Worm (Caenorhabditis elegans) whole organism, early embryonic: ENCODE measurements around the gene eor-1.

Experiments
- F13C5.2 ChIP-seq: sonication (generic microtip); optimal IDR thresholded peaks from 2 replicates; lab custom pipeline; 2017; ENCODE audit warnings: mild to moderate bottlenecking, missing genetic modification characterization, inconsistent platforms, missing compliant biosample characterization
- ama-1 ChIP-seq: fragments of 150-350 bp; optimal IDR thresholded peaks from 2 replicates; lab custom pipeline; 2014
- ets-7 ChIP-seq: sonication (generic microtip); optimal IDR thresholded peaks from 2 replicates; lab custom pipeline; 2016; ENCODE audit warnings: missing genotype, missing genetic modification characterization, missing compliant biosample characterization
- flt-1 ChIP-seq: fragments of 200-800 bp; sonication (Bioruptor generic); IDR thresholded peaks from 2 replicates; pipeline ENCODE4 v1.3.6; 2022; ENCODE audit warnings: missing genetic modification characterization, missing compliant biosample characterization
- hmg-4 ChIP-seq: fragments of 200-800 bp; sonication (Bioruptor generic); optimal IDR thresholded peaks from 2 replicates; lab custom pipeline; 2018; ENCODE audit warnings: mild to moderate bottlenecking, missing genetic modification characterization, missing compliant biosample characterization
- scrt-1 ChIP-seq: fragments of 200-800 bp; sonication (Bioruptor generic); IDR thresholded peaks from 2 replicates; pipeline ENCODE4 v1.3.6; 2022; ENCODE audit warnings: missing genetic modification characterization, missing compliant biosample characterization
- tra-4 ChIP-seq: sonication (generic microtip); optimal IDR thresholded peaks from 2 replicates; lab custom pipeline; 2017; ENCODE audit warnings: missing genetic modification characterization, missing compliant biosample characterization

- TF ChIP-seq scrt-1 (no peak), ets-7 (tag; lab: Kevin White, UChicago) (no peak), hmg-4 (GFP tag; lab: Kevin White, UChicago) (no peak), flt-1 (GFP tag; lab: Robert Waterston, UW) (no peak), tra-4 (tag; lab: Kevin White, UChicago) (no peak), ama-1 (lab: Kevin White, UChicago) (no peak), F13C5.2 (tag; lab: Kevin White, UChicago) (no peak)
Observed at ce11 chrIV:4807219-4807618, 8.2 kb upstream of the eor-1 start, which contains the start of gene H06H21.11.
